Worm (Caenorhabditis elegans) whole organism, L1 larva: ENCODE data around the gene Y116A8C.465.
A peak's percentile ranks its signal among the peaks of the same experiment; 100 is the strongest.

Experiments used
- blmp-1 ChIP-seq: fragments of 150-350 bp; optimal IDR thresholded peaks from 2 replicates; lab custom pipeline; 2014; ENCODE audit warnings: missing biosample characterization, missing genetic modification characterization
- ceh-63 ChIP-seq: fragments of 200-800 bp; sonication (Bioruptor generic); optimal IDR thresholded peaks from 2 replicates; lab custom pipeline; 2018; ENCODE audit warnings: mild to moderate bottlenecking, missing genetic modification characterization, missing compliant biosample characterization
- efl-1 ChIP-seq, 4 experiments: fragments of 150-350 bp; optimal IDR thresholded peaks in 3 of 4; peaks in 1 of 4; 1 replicate in 1 of 4; 2 replicates in 3 of 4; lab custom pipeline; 2014; ENCODE audit warnings: missing biosample characterization in 2 of 4, missing genetic modification characterization in 2 of 4, missing genetic modification reagents in 2 of 4
- ets-5 ChIP-seq: fragments of 200-800 bp; sonication (Bioruptor generic); IDR thresholded peaks from 2 replicates; pipeline ENCODE4 v1.3.6; 2022; ENCODE audit warnings: missing genetic modification characterization, missing compliant biosample characterization
- fkh-4 ChIP-seq: sonication (generic microtip); optimal IDR thresholded peaks from 2 replicates; lab custom pipeline; 2016; ENCODE audit warnings: missing compliant biosample characterization, missing genetic modification characterization, borderline replicate concordance
- fos-1 ChIP-seq: fragments of 150-350 bp; optimal IDR thresholded peaks from 2 replicates; lab custom pipeline; 2014; ENCODE audit warnings: missing biosample characterization, missing genetic modification characterization
- grh-1 ChIP-seq: fragments of 200-800 bp; sonication (Bioruptor generic); IDR thresholded peaks from 2 replicates; pipeline ENCODE4 v1.3.6; 2022; ENCODE audit warnings: missing genetic modification reagents, missing genetic modification characterization, missing compliant biosample characterization
- irx-1 ChIP-seq: sonication (generic microtip); optimal IDR thresholded peaks from 2 replicates; lab custom pipeline; 2016; ENCODE audit warnings: missing genetic modification characterization, missing compliant biosample characterization
- lin-15B ChIP-seq: fragments of 150-350 bp; sonication (generic microtip); optimal IDR thresholded peaks from 3 replicates; lab custom pipeline; 2014; ENCODE audit warnings: missing biosample characterization, missing genetic modification characterization
- nhr-237 ChIP-seq: fragments of 150-350 bp; optimal IDR thresholded peaks from 2 replicates; lab custom pipeline; 2014; ENCODE audit warnings: missing biosample characterization, missing genetic modification characterization
- pag-3 ChIP-seq: sonication (generic microtip); optimal IDR thresholded peaks from 2 replicates; lab custom pipeline; 2017; ENCODE audit warnings: missing genetic modification characterization, mild to moderate bottlenecking, missing compliant biosample characterization, antibody characterized with exemption, borderline replicate concordance; ENCODE audit not compliant: insufficient read depth
- sup-37 ChIP-seq: fragments of 200-800 bp; sonication (Bioruptor generic); optimal IDR thresholded peaks from 2 replicates; lab custom pipeline; 2018; ENCODE audit warnings: mild to moderate bottlenecking, missing genetic modification characterization, missing compliant biosample characterization
- swsn-7 ChIP-seq: sonication (generic microtip); optimal IDR thresholded peaks from 2 replicates; lab custom pipeline; 2016; ENCODE audit warnings: missing genetic modification characterization, missing compliant biosample characterization
- tbx-2 ChIP-seq: sonication (generic microtip); optimal IDR thresholded peaks from 2 replicates; lab custom pipeline; 2016; ENCODE audit warnings: missing genetic modification characterization, missing compliant biosample characterization
- unc-98 ChIP-seq: fragments of 200-800 bp; sonication (Bioruptor generic); IDR thresholded peaks from 2 replicates; pipeline ENCODE4 v1.3.6; 2022; ENCODE audit warnings: missing genetic modification characterization, missing compliant biosample characterization

The Y116A8C.465 gene

DNA sequence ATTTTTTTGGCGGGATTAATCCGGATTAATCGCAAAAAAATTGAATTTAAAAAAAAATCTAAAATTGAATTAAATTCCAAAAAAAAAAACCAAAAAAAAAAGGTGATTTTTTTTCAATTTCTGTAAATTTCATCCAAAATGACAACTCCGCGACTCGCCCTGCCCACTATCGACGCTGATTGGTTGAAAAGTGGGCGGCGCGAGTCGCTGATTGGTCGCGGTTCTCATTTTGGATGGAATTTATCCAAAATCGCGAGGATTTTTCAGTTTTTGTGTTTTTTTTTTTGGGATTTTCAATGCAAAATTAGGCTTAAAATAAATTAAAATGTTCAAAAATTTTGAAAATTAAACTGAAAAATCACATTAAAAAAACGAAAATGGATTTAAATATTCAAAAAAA, 44.4 kb downstream of the Y116A8C.465 start:
- TF ChIP-seq pag-3 (tag; lab: Kevin White, UChicago): no peak
- no peak for TF ChIP-seq lin-15B
- TF ChIP-seq nhr-237 (tag; lab: Kevin White, UChicago): no peak
- TF ChIP-seq swsn-7: no peak
- no peak for TF ChIP-seq tbx-2 (tag; lab: Kevin White, UChicago)
- TF ChIP-seq efl-1 (optimal IDR thresholded peaks at IDR 0.05; lab: Kevin White, UChicago): no peak
- TF ChIP-seq efl-1 (GFP tag; optimal IDR thresholded peaks at IDR 0.05 in 1 of 2; lab: Kevin White, UChicago): no peak

ce11 chrIV:17110882-17111281, 45.8 kb downstream of the Y116A8C.465 start, which contains the start of gene sfa-1:
Gene sfa-1, minus strand, starts transcription at chrIV:17110982.
- no peak for TF ChIP-seq grh-1 (GFP tag; lab: Robert Waterston, UW)
- TF ChIP-seq fos-1: no peak
- no peak for TF ChIP-seq ceh-63 (GFP tag; lab: Kevin White, UChicago)
- TF ChIP-seq ets-5 (GFP tag; lab: Robert Waterston, UW): no peak
- TF ChIP-seq unc-98 (GFP tag; lab: Robert Waterston, UW): no peak
- no peak for TF ChIP-seq irx-1 (tag; lab: Kevin White, UChicago)
- TF ChIP-seq efl-1 (optimal IDR thresholded peaks at IDR 0.05; lab: Kevin White, UChicago): no peak
- TF ChIP-seq efl-1 (GFP tag; optimal IDR thresholded peaks at IDR 0.05 in 1 of 2; lab: Kevin White, UChicago): peak in 1 of 2 experiments; percentile 78
- no peak for TF ChIP-seq sup-37
- TF ChIP-seq blmp-1 (tag; lab: Kevin White, UChicago): no peak

DNA sequence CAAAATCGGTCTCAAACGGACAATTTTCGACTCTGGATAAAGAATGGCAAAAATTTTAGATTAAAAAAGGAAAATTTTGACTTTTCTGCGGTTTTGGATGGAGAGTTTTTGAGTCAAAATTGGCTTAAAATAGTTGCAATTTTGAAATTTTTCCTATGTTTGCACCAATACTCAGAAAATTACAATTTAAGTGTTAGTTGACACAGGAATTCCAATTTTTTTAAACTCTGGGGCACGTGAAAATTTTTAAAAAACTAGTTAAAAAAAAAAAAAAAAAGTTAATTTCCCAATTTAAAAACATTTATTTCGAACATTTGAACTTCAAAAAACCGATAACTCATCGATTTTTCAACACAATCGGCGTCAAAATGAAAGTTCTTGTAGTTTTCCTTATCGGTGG, 46.8 kb downstream of the Y116A8C.465 start, which contains the start of gene Y116A8C.33:
TSS of gene Y116A8C.33 (plus strand) at position 301 of the 400 bp plus-strand sequence.
- TF ChIP-seq lin-15B (no peak), fkh-4 (tag; lab: Kevin White, UChicago) (no peak), ceh-63 (GFP tag; lab: Kevin White, UChicago) (no peak)
